Fruit fly (Drosophila melanogaster) whole organism, embryonic: Measurements from ENCODE around the gene Srp9.

Experiments used
- Bgb ChIP-seq: fragments of 200-800 bp; sonication (Bioruptor generic); IDR thresholded peaks from 2 replicates; pipeline ENCODE4 v1.3.6; 2022; ENCODE audit warnings: missing biosample characterization, missing genetic modification characterization; ENCODE audit not compliant: partially characterized antibody
- CG13287 ChIP-seq: fragments of 200-800 bp; sonication (Bioruptor generic); IDR thresholded peaks from 2 replicates; pipeline ENCODE4 v1.3.6; 2022; ENCODE audit warnings: missing biosample characterization, missing genetic modification characterization; ENCODE audit not compliant: partially characterized antibody
- CG13624 ChIP-seq: fragments of 200-800 bp; sonication (Bioruptor generic); optimal IDR thresholded peaks from 2 replicates; lab custom pipeline; 2016; ENCODE audit warnings: missing biosample characterization, missing genetic modification characterization
- CG14014 ChIP-seq: fragments of 200-800 bp; sonication (Bioruptor generic); IDR thresholded peaks from 2 replicates; pipeline ENCODE4 v1.3.6; 2022; ENCODE audit warnings: missing biosample characterization, missing genetic modification characterization
- CG14710 ChIP-seq: fragments of 200-800 bp; sonication (Bioruptor generic); optimal IDR thresholded peaks from 3 replicates; lab custom pipeline; 2019; ENCODE audit warnings: missing biosample characterization, mild to moderate bottlenecking, missing genetic modification characterization, moderate library complexity
- CG15696 ChIP-seq: fragments of 200-800 bp; sonication (Bioruptor generic); optimal IDR thresholded peaks from 2 replicates; lab custom pipeline; 2019; ENCODE audit warnings: missing biosample characterization, mild to moderate bottlenecking, missing genetic modification characterization, moderate library complexity
- CG2116 ChIP-seq: fragments of 200-800 bp; sonication (Bioruptor generic); optimal IDR thresholded peaks from 3 replicates; lab custom pipeline; 2018; ENCODE audit warnings: missing biosample characterization, mild to moderate bottlenecking, missing genetic modification characterization
- CG2129 ChIP-seq: fragments of 200-800 bp; sonication (Bioruptor generic); IDR thresholded peaks from 2 replicates; pipeline ENCODE4 v1.3.6; 2022; ENCODE audit warnings: missing biosample characterization, missing genetic modification characterization; ENCODE audit not compliant: partially characterized antibody
- CG2712 ChIP-seq: fragments of 200-800 bp; optimal IDR thresholded peaks from 3 replicates; lab custom pipeline; 2019; ENCODE audit warnings: missing biosample characterization, mild to moderate bottlenecking, missing genetic modification characterization, moderate library complexity
- CG2875 ChIP-seq: fragments of 200-800 bp; sonication (Bioruptor generic); optimal IDR thresholded peaks from 2 replicates; lab custom pipeline; 2017; ENCODE audit warnings: missing biosample characterization, mild to moderate bottlenecking, missing genetic modification characterization, missing genetic modification reagents
- CG34224 ChIP-seq: fragments of 200-800 bp; sonication (Bioruptor generic); IDR thresholded peaks from 3 replicates; pipeline ENCODE4 v1.3.6; 2022; ENCODE audit warnings: missing biosample characterization, missing genetic modification characterization; ENCODE audit not compliant: partially characterized antibody
- CG42726 ChIP-seq: fragments of 200-800 bp; sonication (Bioruptor generic); IDR thresholded peaks from 2 replicates; pipeline ENCODE4 v1.3.6; 2022; ENCODE audit warnings: missing biosample characterization, missing genetic modification characterization; ENCODE audit not compliant: partially characterized antibody
- CG6791 ChIP-seq: fragments of 200-800 bp; sonication (Bioruptor generic); IDR thresholded peaks from 3 replicates; pipeline ENCODE4 v1.3.6; 2022; ENCODE audit warnings: missing biosample characterization, missing genetic modification characterization; ENCODE audit not compliant: partially characterized antibody
- CG8924 ChIP-seq: fragments of 200-800 bp; optimal IDR thresholded peaks from 3 replicates; lab custom pipeline; 2019; ENCODE audit warnings: missing biosample characterization, mild to moderate bottlenecking, missing genetic modification characterization, moderate library complexity
- Camta ChIP-seq: fragments of 200-800 bp; sonication (Bioruptor generic); optimal IDR thresholded peaks from 2 replicates; lab custom pipeline; 2016; ENCODE audit warnings: missing biosample characterization, missing genetic modification characterization
- Doc3 ChIP-seq: fragments of 200-800 bp; sonication (Bioruptor generic); IDR thresholded peaks from 3 replicates; pipeline ENCODE4 v1.3.6; 2022; ENCODE audit warnings: missing biosample characterization, missing genetic modification characterization; ENCODE audit not compliant: partially characterized antibody
- Dref ChIP-seq: fragments of 200-800 bp; sonication (Bioruptor generic); IDR thresholded peaks from 2 replicates; pipeline ENCODE4 v1.3.6; 2022; ENCODE audit warnings: missing biosample characterization, missing genetic modification characterization
- E2f2 ChIP-seq: fragments of 200-800 bp; sonication (Bioruptor generic); IDR thresholded peaks from 2 replicates; pipeline ENCODE4 v1.3.6; 2022; ENCODE audit warnings: missing biosample characterization, missing genetic modification characterization
- Fer1 ChIP-seq: fragments of 200-800 bp; sonication (Bioruptor generic); optimal IDR thresholded peaks from 2 replicates; lab custom pipeline; 2017; ENCODE audit warnings: missing biosample characterization, mild to moderate bottlenecking, missing genetic modification characterization
- MBD-R2 ChIP-seq: fragments of 200-800 bp; sonication (Bioruptor generic); IDR thresholded peaks from 2 replicates; pipeline ENCODE4 v1.3.6; 2022; ENCODE audit warnings: missing biosample characterization, missing genetic modification characterization
- Nf-YC ChIP-seq: fragments of 200-800 bp; optimal IDR thresholded peaks from 3 replicates; lab custom pipeline; 2019; ENCODE audit warnings: missing biosample characterization, mild to moderate bottlenecking, missing genetic modification characterization, moderate library complexity
- NfI ChIP-seq: fragments of 200-800 bp; sonication (Bioruptor generic); optimal IDR thresholded peaks from 3 replicates; lab custom pipeline; 2018; ENCODE audit warnings: missing biosample characterization, mild to moderate bottlenecking, missing genetic modification characterization, moderate library complexity
- Opbp ChIP-seq: fragments of 200-800 bp; sonication (Bioruptor generic); IDR thresholded peaks from 3 replicates; pipeline ENCODE4 v1.3.6; 2022; ENCODE audit warnings: missing biosample characterization, missing genetic modification characterization; ENCODE audit not compliant: partially characterized antibody
- Pdp1 ChIP-seq, 2 experiments: fragments of 200-800 bp; sonication (Bioruptor generic); optimal IDR thresholded peaks; 3 replicates each; lab custom pipeline; 2016; ENCODE audit warnings: missing biosample characterization in 2 of 2, missing genetic modification characterization in 2 of 2, mild to moderate bottlenecking in 1 of 2, moderate library complexity in 1 of 2
- ato ChIP-seq: fragments of 200-800 bp; sonication (Bioruptor generic); IDR thresholded peaks from 2 replicates; pipeline ENCODE4 v1.3.6; 2022; ENCODE audit warnings: missing biosample characterization, missing genetic modification characterization; ENCODE audit not compliant: partially characterized antibody
- bbx ChIP-seq: fragments of 200-800 bp; sonication (Bioruptor generic); IDR thresholded peaks from 2 replicates; pipeline ENCODE4 v1.3.6; 2022; ENCODE audit warnings: missing biosample characterization, missing genetic modification characterization; ENCODE audit not compliant: partially characterized antibody
- chinmo ChIP-seq: fragments of 200-800 bp; sonication (Bioruptor generic); IDR thresholded peaks from 4 replicates; pipeline ENCODE4 v1.3.6; 2022; ENCODE audit warnings: missing biosample characterization, missing genetic modification characterization; ENCODE audit not compliant: partially characterized antibody
- ci ChIP-seq: fragments of 200-800 bp; sonication (Bioruptor generic); IDR thresholded peaks from 3 replicates; pipeline ENCODE4 v1.3.6; 2022; ENCODE audit warnings: missing biosample characterization, missing genetic modification characterization
- da ChIP-seq: fragments of 200-800 bp; sonication (Bioruptor generic); optimal IDR thresholded peaks from 2 replicates; lab custom pipeline; 2016; ENCODE audit warnings: missing biosample characterization, missing genetic modification characterization
- emc ChIP-seq: fragments of 200-800 bp; sonication (Bioruptor generic); optimal IDR thresholded peaks from 2 replicates; lab custom pipeline; 2016; ENCODE audit warnings: missing biosample characterization, missing genetic modification characterization
- ems ChIP-seq: fragments of 200-800 bp; sonication (Bioruptor generic); optimal IDR thresholded peaks from 3 replicates; lab custom pipeline; 2016; ENCODE audit warnings: missing biosample characterization, missing genetic modification characterization
- exex ChIP-seq: fragments of 200-800 bp; sonication (Bioruptor generic); optimal IDR thresholded peaks from 4 replicates; lab custom pipeline; 2018; ENCODE audit warnings: missing biosample characterization, mild to moderate bottlenecking, missing genetic modification characterization, moderate library complexity
- gfzf ChIP-seq: fragments of 200-800 bp; sonication (Bioruptor generic); optimal IDR thresholded peaks from 2 replicates; lab custom pipeline; 2016; ENCODE audit warnings: missing biosample characterization, mild to moderate bottlenecking, missing genetic modification characterization, moderate library complexity
- hb ChIP-seq: fragments of 200-800 bp; sonication (Bioruptor generic); IDR thresholded peaks from 3 replicates; pipeline ENCODE4 v1.3.6; 2022; ENCODE audit warnings: missing biosample characterization, missing genetic modification characterization; ENCODE audit not compliant: partially characterized antibody
- knrl ChIP-seq: fragments of 200-800 bp; sonication (Bioruptor generic); IDR thresholded peaks from 3 replicates; pipeline ENCODE4 v1.3.6; 2022; ENCODE audit warnings: missing biosample characterization, missing genetic modification characterization; ENCODE audit not compliant: partially characterized antibody
- lbe ChIP-seq: fragments of 200-800 bp; sonication (Bioruptor generic); optimal IDR thresholded peaks from 2 replicates; lab custom pipeline; 2016; ENCODE audit warnings: missing biosample characterization, mild to moderate bottlenecking, missing genetic modification characterization
- mld ChIP-seq: fragments of 200-800 bp; sonication (Bioruptor generic); IDR thresholded peaks from 3 replicates; pipeline ENCODE4 v1.3.6; 2022; ENCODE audit warnings: missing biosample characterization, missing genetic modification characterization; ENCODE audit not compliant: partially characterized antibody
- nerfin-2 ChIP-seq: fragments of 200-800 bp; sonication (Bioruptor generic); IDR thresholded peaks from 2 replicates; pipeline ENCODE4 v1.3.6; 2022; ENCODE audit warnings: missing biosample characterization, missing genetic modification characterization; ENCODE audit not compliant: partially characterized antibody
- pan ChIP-seq, 4 experiments: fragments of >200 bp in 3 of 4; fragments of 200-800 bp in 1 of 4; sonication (Bioruptor generic) in 1 of 4; optimal IDR thresholded peaks in 3 of 4; IDR thresholded peaks in 1 of 4; 2 replicates each; pipeline versions ENCODE4 v1.3.6 to Lab custom; 2017 to 2022; ENCODE audit warnings: missing biosample characterization in 2 of 4, missing genetic modification characterization in 2 of 4, mixed read lengths in 1 of 4
- pzg ChIP-seq: fragments of 200-800 bp; sonication (Bioruptor generic); optimal IDR thresholded peaks from 3 replicates; lab custom pipeline; 2018; ENCODE audit warnings: missing biosample characterization, mild to moderate bottlenecking, missing genetic modification characterization, moderate library complexity
- sens-2 ChIP-seq: fragments of 200-800 bp; sonication (Bioruptor generic); IDR thresholded peaks from 2 replicates; pipeline ENCODE4 v1.3.6; 2022; ENCODE audit warnings: missing biosample characterization, missing genetic modification characterization
- slbo ChIP-seq: fragments of 200-800 bp; sonication (Bioruptor generic); IDR thresholded peaks from 2 replicates; pipeline ENCODE4 v1.3.6; 2022; ENCODE audit warnings: missing biosample characterization, missing genetic modification characterization
- tap ChIP-seq: fragments of 200-800 bp; optimal IDR thresholded peaks from 3 replicates; lab custom pipeline; 2019; ENCODE audit warnings: missing biosample characterization, mild to moderate bottlenecking, missing genetic modification characterization, moderate library complexity
- unc-4 ChIP-seq: fragments of 200-800 bp; sonication (Bioruptor generic); IDR thresholded peaks from 2 replicates; pipeline ENCODE4 v1.3.6; 2022; ENCODE audit warnings: missing biosample characterization, missing genetic modification characterization; ENCODE audit not compliant: partially characterized antibody

The Srp9 gene

DNA sequence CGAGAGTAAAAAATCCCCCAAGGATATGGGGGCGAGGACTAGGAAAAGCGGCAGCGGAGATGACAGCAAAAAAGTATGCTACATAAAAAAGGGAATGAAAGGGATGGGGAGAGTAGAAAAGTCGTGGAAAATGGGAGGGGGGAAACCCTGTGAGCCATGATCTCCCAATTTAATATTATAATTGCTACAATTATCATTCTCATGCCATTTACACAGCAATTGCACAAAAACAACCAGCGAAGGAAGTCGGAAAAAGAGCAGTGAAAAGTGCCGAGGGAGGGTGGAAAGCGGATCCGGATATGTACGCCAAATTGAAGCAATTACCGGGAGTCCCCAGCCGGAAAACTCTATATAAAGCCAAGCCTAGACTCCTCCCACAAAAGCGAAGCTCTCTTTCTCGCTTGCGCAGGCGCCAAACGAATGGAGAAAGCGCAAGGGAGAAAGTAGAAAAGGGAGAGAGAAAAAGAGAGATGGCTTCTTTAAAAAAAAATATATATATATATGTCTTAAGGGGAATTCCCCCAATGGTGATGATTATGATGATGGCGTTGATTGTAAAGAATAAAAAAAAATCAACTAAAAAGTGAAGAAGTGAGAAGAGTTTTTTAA is 32.4 kb downstream of the Srp9 start (continued):
- TF ChIP-seq NfI (GFP tag; lab: Kevin White, UChicago) (no peak), CG14014 (GFP tag; lab: Robert Waterston, UW) (no peak), Nf-YC (tag; lab: Kevin White, UChicago) (peak; percentile 70), CG13287 (GFP tag; lab: Robert Waterston, UW) (no peak), exex (tag; lab: Kevin White, UChicago) (peak; percentile 72)

DNA sequence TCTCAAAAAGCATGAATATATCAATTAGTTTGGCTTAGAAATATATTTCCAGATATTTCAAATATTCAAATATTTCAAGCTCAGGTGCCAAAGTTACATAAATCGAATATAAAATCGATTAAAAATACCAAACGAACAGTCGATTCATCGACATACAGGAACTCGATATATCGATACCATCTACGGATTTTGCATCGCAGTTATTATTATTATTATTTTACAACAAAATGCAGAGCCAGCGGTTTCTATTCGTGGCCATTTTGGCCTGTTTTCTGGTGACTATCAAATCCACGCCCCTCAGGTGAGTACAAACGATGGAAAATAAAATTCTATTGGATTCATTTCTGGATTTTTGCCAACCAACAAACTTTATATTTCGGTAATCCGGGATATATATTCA is 34.3 kb downstream of the Srp9 start, which contains the start of gene RNaseX25:
TSS of gene RNaseX25 (plus strand) at position 147 of the 400 bp plus-strand sequence.
- peak; percentile 86 for TF ChIP-seq CG2129 (GFP tag; lab: Robert Waterston, UW)
- no peak for TF ChIP-seq Camta (GFP tag; lab: Kevin White, UChicago)
- TF ChIP-seq gfzf (GFP tag; lab: Kevin White, UChicago), result peak; percentile 16
- TF ChIP-seq ci (GFP tag; lab: Robert Waterston, UW), result no peak
- TF ChIP-seq emc (GFP tag; lab: Kevin White, UChicago), result no peak
- no peak for TF ChIP-seq pan (optimal IDR thresholded peaks at IDR 0.05; lab: Kevin White, UChicago)
- no peak for TF ChIP-seq pan (GFP tag; optimal IDR thresholded peaks at IDR 0.05 in 1 of 2, IDR thresholded peaks at IDR 0.05 in 1 of 2)
- peak; percentile 94 for TF ChIP-seq nerfin-2
- TF ChIP-seq CG15696 (tag; lab: Kevin White, UChicago), result no peak
- TF ChIP-seq hb (GFP tag; lab: Robert Waterston, UW), result peak; percentile 88
- no peak for TF ChIP-seq tap (tag; lab: Kevin White, UChicago)
- no peak for TF ChIP-seq CG2875 (GFP tag; lab: Kevin White, UChicago)
- no peak for TF ChIP-seq sens-2 (GFP tag; lab: Robert Waterston, UW)
- TF ChIP-seq Doc3, result peak; percentile 96
- peak; percentile 98 for TF ChIP-seq CG13287 (GFP tag; lab: Robert Waterston, UW)
- TF ChIP-seq CG6791 (GFP tag; lab: Robert Waterston, UW), result peak; percentile 94
- TF ChIP-seq bbx, result peak; percentile 93
- peak; percentile 94 for TF ChIP-seq Bgb
- peak; percentile 35 for TF ChIP-seq CG13624 (GFP tag; lab: Kevin White, UChicago)
- TF ChIP-seq chinmo (GFP tag; lab: Robert Waterston, UW), result peak; percentile 94
- TF ChIP-seq mld (GFP tag; lab: Robert Waterston, UW), result peak; percentile 90
- peak; percentile 64; the same call in 1 of the 2 replicates for TF ChIP-seq CG42726 (GFP tag; lab: Robert Waterston, UW)
- peak; percentile 41 for TF ChIP-seq CG2116 (GFP tag; lab: Kevin White, UChicago)
- peak; percentile 41 for TF ChIP-seq CG2712 (tag; lab: Kevin White, UChicago)
- TF ChIP-seq Pdp1 (GFP tag; optimal IDR thresholded peaks at IDR 0.05; lab: Kevin White, UChicago), result peak in 1 of 2 experiments; percentile 46
- TF ChIP-seq Nf-YC (tag; lab: Kevin White, UChicago), result peak; percentile 21
- TF ChIP-seq unc-4 (GFP tag; lab: Robert Waterston, UW), result peak; percentile 96
- peak; percentile 92 for TF ChIP-seq ato (GFP tag; lab: Robert Waterston, UW)
- TF ChIP-seq slbo (GFP tag; lab: Robert Waterston, UW), result no peak
- peak; percentile 10 for TF ChIP-seq CG14710 (tag; lab: Kevin White, UChicago)
- TF ChIP-seq CG8924 (tag; lab: Kevin White, UChicago), result no peak
- TF ChIP-seq Dref, result peak; percentile 92
- peak; percentile 62 for TF ChIP-seq pzg (GFP tag; lab: Kevin White, UChicago)
- no peak for TF ChIP-seq ems
- TF ChIP-seq CG34224 (GFP tag; lab: Robert Waterston, UW), result peak; percentile 97
- peak; percentile 13 for TF ChIP-seq lbe (GFP tag; lab: Kevin White, UChicago)
- TF ChIP-seq Fer1 (GFP tag; lab: Kevin White, UChicago), result peak; percentile 28
- no peak for TF ChIP-seq da (GFP tag; lab: Kevin White, UChicago)
- TF ChIP-seq MBD-R2 (GFP tag; lab: Robert Waterston, UW), result 0 out of 2 replicates have a peak, but pooled peaks have one; percentile 38
- peak; percentile 92 for TF ChIP-seq E2f2 (GFP tag; lab: Robert Waterston, UW)
- peak; percentile 92 for TF ChIP-seq Opbp (GFP tag; lab: Robert Waterston, UW)
- peak; percentile 86 for TF ChIP-seq knrl (GFP tag; lab: Robert Waterston, UW)
